Worm (Caenorhabditis elegans): ENCODE data around the gene taf-2.

DNA sequence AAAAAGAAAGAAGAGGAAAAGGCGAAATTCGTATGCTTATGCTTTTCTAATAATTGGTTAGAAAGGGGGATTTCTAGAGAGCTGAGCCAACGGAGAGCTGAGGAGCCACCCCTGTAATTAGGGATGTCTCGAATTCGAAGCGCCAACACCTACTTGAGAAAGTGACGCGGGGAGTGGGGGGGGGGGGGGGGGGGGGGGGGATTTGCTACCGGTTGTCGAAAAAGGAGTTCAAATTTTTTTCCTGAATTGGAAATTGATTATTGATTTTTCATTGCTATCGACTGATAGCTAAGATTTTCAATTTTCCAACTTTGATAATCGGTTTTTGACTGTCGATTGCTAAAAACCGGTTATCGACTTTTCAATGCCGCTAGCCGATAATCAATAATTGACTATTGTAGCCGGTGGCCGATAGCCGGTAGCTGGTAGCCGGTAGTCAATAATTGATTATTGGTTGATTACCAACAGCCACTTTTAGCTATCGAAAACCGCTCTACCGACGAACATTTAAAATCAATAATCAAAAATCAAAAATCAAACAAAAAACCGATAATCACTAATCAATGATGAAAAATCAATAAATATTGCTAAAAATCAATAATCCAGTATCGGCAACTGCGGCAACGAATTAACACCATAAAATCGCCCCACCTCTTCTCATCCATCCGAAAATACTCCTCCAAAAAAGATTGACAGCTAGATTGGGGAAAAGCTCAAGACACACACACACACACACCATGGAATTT is 35.7 kb upstream of the taf-2 start:
- TF ChIP-seq ztf-29 (GFP tag; IDR thresholded peaks at IDR 0.05) (no peak), klf-2 (GFP tag; conservative IDR thresholded peaks at IDR 0.05) (no peak), flt-1 (GFP tag; IDR thresholded peaks at IDR 0.05) (no peak), T22C8.4 (GFP tag; IDR thresholded peaks at IDR 0.05) (peak; percentile 46; the same call in 1 of the 2 replicates), med-1 (GFP tag; optimal IDR thresholded peaks at IDR 0.05; ENCODE audit: insufficient read depth) (no peak)

Data from whole organism, midembryonic.